Fruit fly (Drosophila melanogaster) whole organism, embryonic: ENCODE measurements around the gene Ir94h.

Experiments used
- B-H2 ChIP-seq: fragments of 200-800 bp; sonication (Bioruptor generic); optimal IDR thresholded peaks from 2 replicates; lab custom pipeline; 2018; ENCODE audit warnings: missing biosample characterization, mild to moderate bottlenecking, missing genetic modification characterization
- Bdp1 ChIP-seq: fragments of 200-800 bp; sonication (Bioruptor generic); optimal IDR thresholded peaks from 3 replicates; lab custom pipeline; 2016; ENCODE audit warnings: missing biosample characterization, missing genetic modification characterization
- CG1024 ChIP-seq: fragments of 200-800 bp; sonication (Bioruptor generic); IDR thresholded peaks from 2 replicates; pipeline ENCODE4 v1.3.6; 2022; ENCODE audit warnings: missing biosample characterization, missing genetic modification characterization
- CG10431 ChIP-seq: fragments of 200-800 bp; sonication (Bioruptor generic); optimal IDR thresholded peaks from 3 replicates; lab custom pipeline; 2018; ENCODE audit warnings: missing biosample characterization, mild to moderate bottlenecking, missing genetic modification characterization
- CG11093 ChIP-seq: fragments of 200-800 bp; sonication (Bioruptor generic); IDR thresholded peaks from 3 replicates; pipeline ENCODE4 v1.3.6; 2022; ENCODE audit warnings: missing biosample characterization, missing genetic modification characterization
- CG11696 ChIP-seq: fragments of 200-800 bp; sonication (Bioruptor generic); IDR thresholded peaks from 2 replicates; pipeline ENCODE4 v1.3.6; 2022; ENCODE audit warnings: missing biosample characterization, missing genetic modification characterization
- CG13775 ChIP-seq: fragments of 200-800 bp; sonication (Bioruptor generic); optimal IDR thresholded peaks from 3 replicates; lab custom pipeline; 2017; ENCODE audit warnings: missing biosample characterization, mild to moderate bottlenecking, missing genetic modification characterization
- CG15514 ChIP-seq: fragments of 200-800 bp; sonication (Bioruptor generic); optimal IDR thresholded peaks from 3 replicates; lab custom pipeline; 2017; ENCODE audit warnings: missing biosample characterization, missing genetic modification characterization, mild to moderate bottlenecking, moderate library complexity, missing genetic modification reagents
- CG15601 ChIP-seq: fragments of 200-800 bp; sonication (Bioruptor generic); optimal IDR thresholded peaks from 3 replicates; lab custom pipeline; 2019; ENCODE audit warnings: missing biosample characterization, mild to moderate bottlenecking, missing genetic modification characterization, moderate library complexity
- CG16779 ChIP-seq: fragments of 200-800 bp; sonication (Bioruptor generic); IDR thresholded peaks from 2 replicates; pipeline ENCODE4 v1.3.6; 2022; ENCODE audit warnings: missing biosample characterization, missing genetic modification characterization
- CG17186 ChIP-seq: fragments of 200-800 bp; sonication (Bioruptor generic); optimal IDR thresholded peaks from 3 replicates; lab custom pipeline; 2017; ENCODE audit warnings: missing biosample characterization, missing genetic modification reagents, missing genetic modification characterization
- CG17359 ChIP-seq: fragments of 200-800 bp; sonication (Bioruptor generic); optimal IDR thresholded peaks from 3 replicates; lab custom pipeline; 2018; ENCODE audit warnings: missing biosample characterization, mild to moderate bottlenecking, missing genetic modification characterization, moderate library complexity
- CG18764 ChIP-seq: fragments of 200-800 bp; sonication (Bioruptor generic); optimal IDR thresholded peaks from 3 replicates; lab custom pipeline; 2016; ENCODE audit warnings: missing biosample characterization, missing genetic modification characterization
- CG2678 ChIP-seq: fragments of 200-800 bp; sonication (Bioruptor generic); optimal IDR thresholded peaks from 3 replicates; lab custom pipeline; 2019; ENCODE audit warnings: missing biosample characterization, mild to moderate bottlenecking, missing genetic modification characterization, moderate library complexity
- CG34422 ChIP-seq: fragments of 200-800 bp; sonication (Bioruptor generic); IDR thresholded peaks from 3 replicates; pipeline ENCODE4 v1.3.6; 2022; ENCODE audit warnings: missing biosample characterization, missing genetic modification characterization
- CG43689 ChIP-seq: fragments of 200-800 bp; sonication (Bioruptor generic); IDR thresholded peaks from 2 replicates; pipeline ENCODE4 v1.3.6; 2022; ENCODE audit warnings: missing biosample characterization, missing genetic modification characterization
- CG8478 ChIP-seq: fragments of >200 bp; optimal IDR thresholded peaks from 2 replicates; lab custom pipeline; 2018
- CG8944 ChIP-seq: fragments of 200-800 bp; sonication (Bioruptor generic); optimal IDR thresholded peaks from 3 replicates; lab custom pipeline; 2016; ENCODE audit warnings: missing biosample characterization, missing genetic modification characterization
- CHES-1-like ChIP-seq: fragments of 200-800 bp; sonication (Bioruptor generic); optimal IDR thresholded peaks from 2 replicates; lab custom pipeline; 2016; ENCODE audit warnings: missing biosample characterization, missing genetic modification characterization
- Camta ChIP-seq: fragments of 200-800 bp; sonication (Bioruptor generic); optimal IDR thresholded peaks from 2 replicates; lab custom pipeline; 2016; ENCODE audit warnings: missing biosample characterization, missing genetic modification characterization
- CoRest ChIP-seq: fragments of 200-800 bp; sonication (Bioruptor generic); optimal IDR thresholded peaks from 3 replicates; lab custom pipeline; 2018; ENCODE audit warnings: missing biosample characterization, mild to moderate bottlenecking, missing genetic modification characterization, moderate library complexity
- Dbx ChIP-seq: fragments of 200-800 bp; sonication (Bioruptor generic); IDR thresholded peaks from 3 replicates; pipeline ENCODE4 v1.3.6; 2022; ENCODE audit warnings: missing biosample characterization, missing genetic modification characterization
- ERR ChIP-seq: fragments of 200-800 bp; sonication (Bioruptor generic); optimal IDR thresholded peaks from 2 replicates; lab custom pipeline; 2016; ENCODE audit warnings: missing biosample characterization, missing genetic modification characterization
- Fer1 ChIP-seq: fragments of 200-800 bp; sonication (Bioruptor generic); optimal IDR thresholded peaks from 2 replicates; lab custom pipeline; 2017; ENCODE audit warnings: missing biosample characterization, mild to moderate bottlenecking, missing genetic modification characterization
- Hmr ChIP-seq: fragments of 200-800 bp; sonication (Bioruptor generic); optimal IDR thresholded peaks from 3 replicates; lab custom pipeline; 2017; ENCODE audit warnings: mild to moderate bottlenecking, missing biosample characterization, missing genetic modification reagents, missing genetic modification characterization
- Poxn ChIP-seq: fragments of 200-800 bp; sonication (Bioruptor generic); IDR thresholded peaks from 2 replicates; pipeline ENCODE4 v1.3.6; 2022; ENCODE audit warnings: missing biosample characterization, missing genetic modification characterization
- Sry-β ChIP-seq: fragments of 200-800 bp; sonication (Bioruptor generic); optimal IDR thresholded peaks from 2 replicates; lab custom pipeline; 2018; ENCODE audit warnings: missing biosample characterization, mild to moderate bottlenecking, missing genetic modification characterization, moderate library complexity
- Usf ChIP-seq: fragments of 200-800 bp; sonication (Bioruptor generic); optimal IDR thresholded peaks from 2 replicates; lab custom pipeline; 2017; ENCODE audit warnings: missing genotype, missing biosample characterization, missing genetic modification characterization
- Xrp1 ChIP-seq: fragments of 200-800 bp; sonication (Bioruptor generic); IDR thresholded peaks from 2 replicates; pipeline ENCODE4 v1.3.6; 2022; ENCODE audit warnings: missing biosample characterization, missing genetic modification characterization
- ap ChIP-seq: fragments of 200-800 bp; sonication (Bioruptor generic); IDR thresholded peaks from 2 replicates; pipeline ENCODE4 v1.3.6; 2022; ENCODE audit warnings: missing biosample characterization, missing genetic modification characterization
- az2 ChIP-seq: fragments of 200-800 bp; sonication (Bioruptor generic); optimal IDR thresholded peaks from 3 replicates; lab custom pipeline; 2016; ENCODE audit warnings: missing biosample characterization, missing genetic modification characterization
- bsh ChIP-seq, 2 experiments: fragments of 200-800 bp; sonication (Bioruptor generic); optimal IDR thresholded peaks; 2 replicates each; lab custom pipeline; 2017 to 2018; ENCODE audit warnings: mild to moderate bottlenecking in 2 of 2, missing biosample characterization in 2 of 2, missing genetic modification characterization in 2 of 2, moderate library complexity in 1 of 2
- caup ChIP-seq: fragments of 200-800 bp; sonication (Bioruptor generic); optimal IDR thresholded peaks from 3 replicates; lab custom pipeline; 2017; ENCODE audit warnings: missing biosample characterization, mild to moderate bottlenecking, missing genetic modification characterization, moderate library complexity; ENCODE audit not compliant: severe bottlenecking
- crp ChIP-seq, 2 experiments: fragments of 200-800 bp; sonication (Bioruptor generic); optimal IDR thresholded peaks; 2 replicates in 1 of 2; 3 replicates in 1 of 2; lab custom pipeline; 2017; ENCODE audit warnings: missing biosample characterization in 2 of 2, missing genetic modification characterization in 2 of 2, mild to moderate bottlenecking in 1 of 2, moderate library complexity in 1 of 2
- danr ChIP-seq: fragments of 200-800 bp; sonication (Bioruptor generic); IDR thresholded peaks from 2 replicates; pipeline ENCODE4 v1.3.6; 2022; ENCODE audit warnings: missing biosample characterization, missing genetic modification characterization
- dmrt99B ChIP-seq: fragments of 200-800 bp; sonication (Bioruptor generic); optimal IDR thresholded peaks from 2 replicates; lab custom pipeline; 2018; ENCODE audit warnings: missing biosample characterization, mild to moderate bottlenecking, missing genetic modification characterization, moderate library complexity
- her ChIP-seq: fragments of 200-800 bp; sonication (Bioruptor generic); optimal IDR thresholded peaks from 2 replicates; lab custom pipeline; 2016; ENCODE audit warnings: missing biosample characterization, missing genetic modification characterization
- klu ChIP-seq: fragments of 200-800 bp; sonication (Bioruptor generic); IDR thresholded peaks from 2 replicates; pipeline ENCODE4 v1.3.6; 2022; ENCODE audit warnings: missing biosample characterization, missing genetic modification characterization
- p53 ChIP-seq: fragments of 200-800 bp; sonication (Bioruptor generic); optimal IDR thresholded peaks from 2 replicates; lab custom pipeline; 2016; ENCODE audit warnings: missing biosample characterization, missing genetic modification characterization
- pita ChIP-seq: fragments of 200-800 bp; sonication (Bioruptor generic); optimal IDR thresholded peaks from 2 replicates; lab custom pipeline; 2017; ENCODE audit warnings: missing biosample characterization, mild to moderate bottlenecking, missing genetic modification characterization
- pnt ChIP-seq: fragments of 200-800 bp; sonication (Bioruptor generic); optimal IDR thresholded peaks from 3 replicates; lab custom pipeline; 2016; ENCODE audit warnings: missing biosample characterization, missing genetic modification characterization
- ranshi ChIP-seq: fragments of 200-800 bp; sonication (Bioruptor generic); IDR thresholded peaks from 2 replicates; pipeline ENCODE4 v1.3.6; 2022; ENCODE audit warnings: missing biosample characterization, missing genetic modification characterization
- repo ChIP-seq: fragments of 200-800 bp; sonication (Bioruptor generic); optimal IDR thresholded peaks from 2 replicates; lab custom pipeline; 2016; ENCODE audit warnings: missing biosample characterization, missing genetic modification characterization
- salm ChIP-seq: fragments of 200-800 bp; sonication (Bioruptor generic); optimal IDR thresholded peaks from 2 replicates; lab custom pipeline; 2018; ENCODE audit warnings: missing biosample characterization, mild to moderate bottlenecking, missing genetic modification characterization
- sima ChIP-seq: fragments of 200-800 bp; sonication (Bioruptor generic); optimal IDR thresholded peaks from 2 replicates; lab custom pipeline; 2016; ENCODE audit warnings: missing biosample characterization, missing genetic modification characterization
- so ChIP-seq: fragments of 200-800 bp; sonication (Bioruptor generic); IDR thresholded peaks from 3 replicates; pipeline ENCODE4 v1.3.6; 2022; ENCODE audit warnings: missing biosample characterization, missing genetic modification characterization
- sqz ChIP-seq: fragments of 200-800 bp; sonication (Bioruptor generic); optimal IDR thresholded peaks from 3 replicates; lab custom pipeline; 2018; ENCODE audit warnings: missing biosample characterization, mild to moderate bottlenecking, missing genetic modification characterization
- toy ChIP-seq: fragments of 200-800 bp; sonication (Bioruptor generic); IDR thresholded peaks from 2 replicates; pipeline ENCODE4 v1.3.6; 2022; ENCODE audit warnings: missing biosample characterization, missing genetic modification characterization
- ttk ChIP-seq: fragments of 200-800 bp; sonication (Bioruptor generic); IDR thresholded peaks from 2 replicates; pipeline ENCODE4 v2.1.2; 2022; ENCODE audit warnings: missing biosample characterization, missing genetic modification characterization
- zen ChIP-seq: fragments of 200-800 bp; sonication (Bioruptor generic); optimal IDR thresholded peaks from 3 replicates; lab custom pipeline; 2018; ENCODE audit warnings: missing biosample characterization, mild to moderate bottlenecking, missing genetic modification characterization, moderate library complexity
- zfh2 ChIP-seq: fragments of 200-800 bp; sonication (Bioruptor generic); optimal IDR thresholded peaks from 2 replicates; lab custom pipeline; 2016; ENCODE audit warnings: missing biosample characterization, missing genetic modification characterization

Gene Ir94h

DNA sequence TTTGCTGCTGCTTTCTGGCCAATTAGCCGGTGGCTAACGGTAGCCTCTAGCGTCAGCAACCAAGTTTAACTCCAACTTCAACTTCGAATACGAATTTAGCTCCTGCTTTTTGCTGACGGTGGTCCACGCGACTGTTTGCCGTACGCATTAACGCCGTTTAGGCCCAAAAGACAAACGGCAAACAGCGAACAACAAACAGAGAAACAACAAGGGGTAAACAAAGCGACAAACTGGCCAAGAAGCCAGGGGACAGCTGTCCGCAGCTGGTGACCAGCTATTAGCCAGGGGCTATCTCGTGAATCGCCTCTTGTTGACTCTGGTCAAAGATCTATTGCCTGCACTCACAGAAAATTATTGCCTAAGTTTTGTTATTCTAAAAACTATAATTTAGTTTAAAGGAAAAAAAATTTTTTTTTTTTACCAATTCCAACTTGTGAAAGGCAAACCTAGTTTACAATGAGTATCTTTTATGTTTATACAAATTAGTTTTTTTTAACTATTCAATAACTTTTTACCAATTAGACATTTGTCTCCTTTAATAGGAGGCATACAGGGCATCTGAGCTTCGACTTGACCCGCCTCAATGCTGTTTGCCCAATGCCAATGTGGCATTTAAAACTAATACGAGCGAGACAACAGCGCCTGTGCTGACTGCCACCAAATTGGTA lies 41.9 kb upstream of the Ir94h start (continued):
- TF ChIP-seq az2 (GFP tag; lab: Kevin White, UChicago) (no peak), CG34422 (GFP tag; lab: Robert Waterston, UW) (no peak), CG11093 (GFP tag; lab: Robert Waterston, UW) (peak; percentile 7; the same call in 1 of the 3 replicates), B-H2 (GFP tag; lab: Kevin White, UChicago) (no peak), CHES-1-like (GFP tag; lab: Kevin White, UChicago) (no peak), salm (tag; lab: Kevin White, UChicago) (no peak), CoRest (tag; lab: Kevin White, UChicago) (no peak), CG8944 (GFP tag; lab: Kevin White, UChicago) (no peak), ap (no peak), Poxn (GFP tag; lab: Robert Waterston, UW) (no peak), Hmr (GFP tag; lab: Kevin White, UChicago) (no peak), Bdp1 (GFP tag; lab: Kevin White, UChicago) (peak; percentile 15), her (GFP tag; lab: Kevin White, UChicago) (no peak), pnt (no peak), CG15514 (GFP tag; lab: Kevin White, UChicago) (peak; percentile 3), Dbx (GFP tag; lab: Robert Waterston, UW) (no peak), CG2678 (tag; lab: Kevin White, UChicago) (peak; percentile 25), CG16779 (GFP tag; lab: Robert Waterston, UW) (0 out of 2 replicates have a peak, but pooled peaks have one; percentile 17), caup (peak; percentile 24), danr (GFP tag; lab: Robert Waterston, UW) (no peak), CG18764 (GFP tag; lab: Kevin White, UChicago) (no peak), Fer1 (no peak), CG11696 (GFP tag; lab: Robert Waterston, UW) (no peak), Sry-β (GFP tag; lab: Kevin White, UChicago) (no peak), zfh2 (GFP tag; lab: Kevin White, UChicago) (no peak), klu (GFP tag; lab: Robert Waterston, UW) (no peak), Xrp1 (peak; percentile 56), repo (GFP tag; lab: Kevin White, UChicago) (no peak), CG13775 (GFP tag; lab: Kevin White, UChicago) (no peak), CG17359 (tag; lab: Kevin White, UChicago) (peak; percentile 30), CG1024 (peak; percentile 39; the same call in 1 of the 2 replicates), p53 (GFP tag; lab: Kevin White, UChicago) (no peak), CG8478 (lab: Kevin White, UChicago) (no peak), sima (GFP tag; lab: Kevin White, UChicago) (no peak), pita (GFP tag; lab: Kevin White, UChicago) (no peak), bsh (GFP tag; optimal IDR thresholded peaks at IDR 0.05; lab: Kevin White, UChicago) (peak in 1 of 2 experiments; percentile 49), ttk (GFP tag; lab: Robert Waterston, UW) (no peak), CG10431 (peak; percentile 1), CG17186 (GFP tag; lab: Kevin White, UChicago) (no peak), sqz (GFP tag; lab: Kevin White, UChicago) (no peak), toy (GFP tag; lab: Robert Waterston, UW) (no peak), ranshi (GFP tag; lab: Robert Waterston, UW) (peak; percentile 6; the same call in 1 of the 2 replicates), dmrt99B (tag; lab: Kevin White, UChicago) (peak; percentile 26), so (GFP tag; lab: Robert Waterston, UW) (peak; percentile 54; the same call in 1 of the 3 replicates), ERR (GFP tag; lab: Kevin White, UChicago) (no peak), CG15601 (tag; lab: Kevin White, UChicago) (peak; percentile 15), Usf (GFP tag; lab: Kevin White, UChicago) (peak; percentile 0), CG43689 (GFP tag; lab: Robert Waterston, UW) (peak; percentile 67), zen (tag; lab: Kevin White, UChicago) (no peak), Camta (GFP tag; lab: Kevin White, UChicago) (peak; percentile 31), crp (GFP tag; optimal IDR thresholded peaks at IDR 0.05; lab: Kevin White, UChicago) (no peak)
